Fruit fly (Drosophila melanogaster): ENCODE data around the gene sty.

DNA sequence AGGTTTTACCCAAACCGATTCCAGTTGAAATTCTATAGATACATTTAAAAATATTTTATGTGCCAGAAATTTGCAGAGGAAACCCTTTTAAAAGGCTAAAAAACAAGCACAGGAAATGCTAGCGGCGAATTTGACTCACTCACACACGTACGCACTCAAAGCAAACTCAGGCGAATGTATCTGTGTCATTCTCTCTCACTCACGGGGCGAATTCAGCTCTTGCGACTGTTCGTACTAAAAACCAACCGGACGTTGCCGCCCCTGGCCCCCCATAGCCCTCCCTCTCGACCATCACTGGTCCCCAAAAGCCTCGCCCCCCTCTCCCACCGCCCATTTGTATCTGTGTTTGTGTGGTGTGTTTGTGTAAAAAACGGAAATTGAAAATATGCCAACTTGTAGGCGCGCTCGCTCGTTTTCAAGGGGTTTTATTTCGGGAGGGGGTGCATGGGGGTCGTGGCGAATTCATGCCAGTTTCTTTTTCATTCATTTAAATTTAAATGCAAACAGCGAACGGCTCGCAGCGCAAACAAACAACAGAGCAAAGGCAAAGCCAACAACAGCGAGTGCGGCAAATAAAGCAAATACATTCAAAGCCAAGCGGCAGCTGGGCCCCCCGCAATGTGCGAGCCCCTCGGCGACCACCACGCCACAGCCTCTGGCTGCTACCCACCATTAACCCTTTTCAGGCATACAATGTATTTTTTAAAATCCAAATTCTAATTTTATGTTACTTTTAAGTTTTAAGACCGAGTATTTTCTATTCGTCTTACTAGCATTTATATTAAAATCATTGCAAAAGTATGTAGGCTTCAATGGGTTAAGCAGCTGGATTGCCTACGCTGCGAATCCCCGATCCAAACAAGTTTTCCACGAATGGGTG is 6.3 kb downstream of the sty start:
- TF ChIP-seq CG8944 (GFP tag; optimal IDR thresholded peaks at IDR 0.05): peak; percentile 30
- TF ChIP-seq nerfin-2 (GFP tag; IDR thresholded peaks at IDR 0.05; ENCODE audit: partially characterized antibody): no peak
- peak; percentile 95 for TF ChIP-seq Med (GFP tag)
- no peak for TF ChIP-seq CG8359 (GFP tag; optimal IDR thresholded peaks at IDR 0.05; ENCODE audit: borderline replicate concordance)
- no peak for TF ChIP-seq BEAF-32 (GFP tag; optimal IDR thresholded peaks at IDR 0.05)
- no peak for TF ChIP-seq Kr (GFP tag; optimal IDR thresholded peaks at IDR 0.05)
- peak; percentile 65 for TF ChIP-seq shn (GFP tag; optimal IDR thresholded peaks at IDR 0.05)
- TF ChIP-seq Ada2b (GFP tag; IDR thresholded peaks at IDR 0.05): peak; percentile 82
- peak; percentile 57 for TF ChIP-seq zfh1 (GFP tag; IDR thresholded peaks at IDR 0.05)
- TF ChIP-seq ci (GFP tag; IDR thresholded peaks at IDR 0.05): peak; percentile 85
- TF ChIP-seq CG12071 (GFP tag; optimal IDR thresholded peaks at IDR 0.05): peak; percentile 81
